Fruit fly (Drosophila melanogaster) S2 (cell line): ENCODE data around the gene CG13049.

Experiments used
- CG8478 ChIP-seq: fragments of >200 bp; optimal IDR thresholded peaks from 2 replicates; lab custom pipeline; 2018
- CTCF ChIP-seq, 2 experiments: fragments of >200 bp; optimal IDR thresholded peaks; 2 replicates each; lab custom pipeline; 2018

DNA sequence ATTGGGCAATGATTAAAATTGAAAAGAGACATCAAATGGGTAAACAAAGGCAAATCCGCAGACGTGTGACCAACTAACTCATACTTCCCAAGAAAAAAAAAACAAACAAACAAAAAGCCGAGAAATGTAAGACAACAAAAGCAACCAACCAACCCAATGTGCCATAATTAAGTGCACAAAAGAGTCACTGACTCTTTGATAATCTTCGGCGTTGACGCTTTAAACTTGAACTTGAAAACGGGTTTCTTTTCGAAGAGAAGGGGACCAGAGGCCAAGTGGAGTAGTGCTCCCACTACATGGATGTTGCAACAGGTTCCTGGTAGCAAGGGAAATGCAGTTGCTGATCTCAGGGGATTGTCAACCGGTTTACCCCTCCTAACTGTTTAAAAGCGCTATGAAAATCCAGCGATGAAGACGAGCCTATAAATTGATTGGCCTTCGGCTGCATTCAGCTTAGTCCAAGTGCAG is 1.7 kb downstream of the CG13049 start, which contains the start of gene CG13064:
- TF ChIP-seq CTCF (optimal IDR thresholded peaks at IDR 0.05; lab: Kevin White, UChicago) = no peak
- TF ChIP-seq CG8478 (lab: Kevin White, UChicago) = no peak
